Fruit fly (Drosophila melanogaster): Measurements from ENCODE around the gene CD98hc.

Gene CD98hc

DNA sequence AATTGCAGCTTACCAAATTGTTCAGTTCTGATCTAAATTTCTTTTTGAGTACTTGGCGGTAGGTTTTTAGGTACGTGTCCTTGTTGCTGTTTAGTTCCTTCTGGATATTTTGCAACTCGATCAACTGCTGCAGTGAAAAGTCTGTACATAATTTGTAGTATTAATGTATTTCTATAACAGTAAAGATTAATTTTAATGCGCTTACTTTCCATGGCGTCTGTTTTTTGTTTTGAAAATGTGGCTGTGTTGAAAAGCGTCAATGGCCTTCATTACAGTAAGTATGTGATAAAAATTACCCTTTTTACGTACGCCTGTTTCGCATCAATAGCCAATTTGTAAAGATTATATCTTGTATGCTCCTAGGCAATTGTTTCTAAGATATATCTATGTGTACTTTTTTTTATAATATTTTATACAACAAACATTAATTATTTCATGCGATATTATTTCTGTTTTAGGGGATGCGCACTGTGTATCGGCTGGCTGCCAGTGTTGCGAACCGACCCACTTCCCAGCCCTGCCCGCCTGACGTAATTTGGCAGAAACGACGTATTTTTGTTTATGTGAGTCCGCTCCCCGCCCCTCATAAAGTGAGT, 22.9 kb upstream of the CD98hc start, which contains the start of the genes Kmn2 and CG2698 (continued):
- TF ChIP-seq CG12219 (GFP tag; optimal IDR thresholded peaks at IDR 0.05): peak; percentile 81
- TF ChIP-seq hbn (GFP tag; IDR thresholded peaks at IDR 0.05; ENCODE audit: partially characterized antibody): peak; percentile 36; the same call in 1 of the 2 replicates
- TF ChIP-seq Spps (tag; optimal IDR thresholded peaks at IDR 0.05): peak; percentile 84
- peak; percentile 14 for TF ChIP-seq ERR (GFP tag; optimal IDR thresholded peaks at IDR 0.05)
- TF ChIP-seq Poxn (GFP tag; IDR thresholded peaks at IDR 0.05): peak; percentile 92
- TF ChIP-seq fd3F (GFP tag; optimal IDR thresholded peaks at IDR 0.05): peak; percentile 95
- peak; percentile 85 for TF ChIP-seq Adf1 (GFP tag; IDR thresholded peaks at IDR 0.05)
- TF ChIP-seq BtbVII (GFP tag; optimal IDR thresholded peaks at IDR 0.05): peak; percentile 92
- peak; percentile 97 for TF ChIP-seq CoRest (tag; optimal IDR thresholded peaks at IDR 0.05)
- no peak for TF ChIP-seq Trl (optimal IDR thresholded peaks at IDR 0.05)
- peak; percentile 84 for TF ChIP-seq Trl (GFP tag; optimal IDR thresholded peaks at IDR 0.05)
- peak; percentile 52 for TF ChIP-seq fu2 (GFP tag; optimal IDR thresholded peaks at IDR 0.05)
- peak; percentile 53; the same call in 1 of the 2 replicates for TF ChIP-seq Bgb (GFP tag; IDR thresholded peaks at IDR 0.05; ENCODE audit: partially characterized antibody)
- TF ChIP-seq Lim3 (GFP tag; IDR thresholded peaks at IDR 0.05): peak; percentile 96
- TF ChIP-seq ewg (GFP tag; optimal IDR thresholded peaks at IDR 0.05): peak; percentile 92
- peak; percentile 95 for TF ChIP-seq CG10543 (GFP tag; optimal IDR thresholded peaks at IDR 0.05)
- TF ChIP-seq CG10147 (GFP tag; optimal IDR thresholded peaks at IDR 0.05): peak; percentile 95
- peak; percentile 80 to 96 for TF ChIP-seq bsh (GFP tag; optimal IDR thresholded peaks at IDR 0.05)
- TF ChIP-seq Hmr (GFP tag; optimal IDR thresholded peaks at IDR 0.05): peak; percentile 96
- TF ChIP-seq mirr (GFP tag; optimal IDR thresholded peaks at IDR 0.05): peak; percentile 78
- peak; percentile 75 to 91 for TF ChIP-seq chif (GFP tag; optimal IDR thresholded peaks at IDR 0.05)
- TF ChIP-seq CG12155 (GFP tag; optimal IDR thresholded peaks at IDR 0.05): peak; percentile 93
- peak; percentile 53 for TF ChIP-seq grn (GFP tag; optimal IDR thresholded peaks at IDR 0.05)
- TF ChIP-seq Vsx1 (GFP tag; optimal IDR thresholded peaks at IDR 0.05): peak; percentile 81
- peak; percentile 61 for TF ChIP-seq Mes4 (GFP tag; optimal IDR thresholded peaks at IDR 0.05)
- peak; percentile 90 for TF ChIP-seq salm (tag; optimal IDR thresholded peaks at IDR 0.05)
- TF ChIP-seq sna (GFP tag; IDR thresholded peaks at IDR 0.05; ENCODE audit: partially characterized antibody): peak; percentile 43; the same call in 1 of the 2 replicates
- TF ChIP-seq CG2199 (GFP tag; IDR thresholded peaks at IDR 0.05): peak; percentile 94
- TF ChIP-seq Sin3A (optimal IDR thresholded peaks at IDR 0.05): peak; percentile 55
- TF ChIP-seq ttk (GFP tag; IDR thresholded peaks at IDR 0.05): peak; percentile 98
- TF ChIP-seq phol (tag; optimal IDR thresholded peaks at IDR 0.05): peak; percentile 97
- peak; percentile 82 for TF ChIP-seq HLH54F (GFP tag; optimal IDR thresholded peaks at IDR 0.05)
- peak; percentile 97 for TF ChIP-seq CG14050 (GFP tag; IDR thresholded peaks at IDR 0.05)
- TF ChIP-seq Taf1 (GFP tag; IDR thresholded peaks at IDR 0.05): peak; percentile 96
- peak; percentile 38 for TF ChIP-seq CG8089 (GFP tag; optimal IDR thresholded peaks at IDR 0.05)
- peak; percentile 93 for TF ChIP-seq Sox100B (GFP tag; optimal IDR thresholded peaks at IDR 0.05)
- TF ChIP-seq aop (GFP tag; IDR thresholded peaks at IDR 0.05): peak; percentile 87
- peak; percentile 96 for TF ChIP-seq CG10209 (GFP tag; optimal IDR thresholded peaks at IDR 0.05)
- TF ChIP-seq CG18011 (GFP tag; optimal IDR thresholded peaks at IDR 0.05): peak; percentile 82
- TF ChIP-seq CG8944 (GFP tag; optimal IDR thresholded peaks at IDR 0.05): peak; percentile 83
- peak; percentile 97 for TF ChIP-seq CG14014 (GFP tag; IDR thresholded peaks at IDR 0.05)
- peak; percentile 87 for TF ChIP-seq onecut (GFP tag; IDR thresholded peaks at IDR 0.05)
- peak; percentile 91 for TF ChIP-seq trh (GFP tag; optimal IDR thresholded peaks at IDR 0.05)
- TF ChIP-seq Sry-β (GFP tag; optimal IDR thresholded peaks at IDR 0.05): peak; percentile 40
- peak; percentile 77 for TF ChIP-seq CG10565 (GFP tag; optimal IDR thresholded peaks at IDR 0.05)
- TF ChIP-seq Opbp (GFP tag; IDR thresholded peaks at IDR 0.05; ENCODE audit: partially characterized antibody): 0 out of 3 replicates have a peak, but pooled peaks have one; percentile 31
- TF ChIP-seq hb (GFP tag; IDR thresholded peaks at IDR 0.05; ENCODE audit: partially characterized antibody): peak; percentile 17; the same call in 1 of the 3 replicates
- peak; percentile 95 for TF ChIP-seq CG17612 (GFP tag; IDR thresholded peaks at IDR 0.05)
- TF ChIP-seq CG4360 (GFP tag; IDR thresholded peaks at IDR 0.05): peak; percentile 83
